Worm (Caenorhabditis elegans): Measurements from ENCODE around the gene mdh-1.

mdh-1 gene

ce11 chrV:6506238-6506956 lies 9.9 kb downstream of the mdh-1 start:
- TF ChIP-seq unc-62 (GFP tag; optimal IDR thresholded peaks at IDR 0.05) = no peak

- no peak for TF ChIP-seq unc-62 (GFP tag; optimal IDR thresholded peaks at IDR 0.05)
These were observed 11.0 kb downstream of the mdh-1 start, which contains the start of gene W01A11.7 for ce11 chrV:6505339-6505811. Gene W01A11.7 (minus strand): TSS chrV:6505389.

ce11 chrV:6504131-6504827 lies 12.0 kb downstream of the mdh-1 start, which contains the start of gene moc-2:
Gene moc-2 (minus strand): TSS chrV:6504181.
- no peak for TF ChIP-seq unc-62 (GFP tag; optimal IDR thresholded peaks at IDR 0.05)

- no peak for TF ChIP-seq unc-62 (GFP tag; optimal IDR thresholded peaks at IDR 0.05)
These were observed 13.2 kb downstream of the mdh-1 start for ce11 chrV:6503158-6503557.

ce11 chrV:6498903-6499302 lies 17.4 kb downstream of the mdh-1 start, which contains the start of gene W01A11.1:
Gene W01A11.1 (plus strand): TSS chrV:6499224.
- TF ChIP-seq unc-62 (GFP tag; optimal IDR thresholded peaks at IDR 0.05) = no peak

- no peak for TF ChIP-seq unc-62 (GFP tag; optimal IDR thresholded peaks at IDR 0.05)
These were observed 17.9 kb downstream of the mdh-1 start for ce11 chrV:6498441-6498840.

- no peak for TF ChIP-seq unc-62 (GFP tag; optimal IDR thresholded peaks at IDR 0.05)
These were observed 19.6 kb downstream of the mdh-1 start, which contains the start of gene dgtr-1 for ce11 chrV:6496611-6497158. Gene dgtr-1 (plus strand): TSS chrV:6497108.

ce11 chrV:6495353-6495752 lies 21.0 kb downstream of the mdh-1 start:
- TF ChIP-seq unc-62 (GFP tag; optimal IDR thresholded peaks at IDR 0.05) = no peak

ce11 chrV:6493821-6494220 lies 22.5 kb downstream of the mdh-1 start, which contains the start of gene cpt-6:
Gene cpt-6 (minus strand): TSS chrV:6493921.
- no peak for TF ChIP-seq unc-62 (GFP tag; optimal IDR thresholded peaks at IDR 0.05)

ce11 chrV:6492497-6492896 lies 23.8 kb downstream of the mdh-1 start:
- no peak for TF ChIP-seq unc-62 (GFP tag; optimal IDR thresholded peaks at IDR 0.05)

ce11 chrV:6488849-6489248 lies 27.5 kb downstream of the mdh-1 start, which contains the start of gene lec-10:
Gene lec-10 (minus strand): TSS chrV:6489120.
- TF ChIP-seq unc-62 (GFP tag; optimal IDR thresholded peaks at IDR 0.05) = no peak

ce11 chrV:6487878-6488277 lies 28.4 kb downstream of the mdh-1 start:
- TF ChIP-seq unc-62 (GFP tag; optimal IDR thresholded peaks at IDR 0.05) = no peak

ce11 chrV:6485109-6485508 lies 31.2 kb downstream of the mdh-1 start:
- no peak for TF ChIP-seq unc-62 (GFP tag; optimal IDR thresholded peaks at IDR 0.05)

- no peak for TF ChIP-seq unc-62 (GFP tag; optimal IDR thresholded peaks at IDR 0.05)
These were observed 40.3 kb downstream of the mdh-1 start for ce11 chrV:6476026-6476425.

ce11 chrV:6471208-6471607 lies 45.1 kb downstream of the mdh-1 start:
- TF ChIP-seq unc-62 (GFP tag; optimal IDR thresholded peaks at IDR 0.05) = no peak

ce11 chrV:6467676-6468075 lies 48.6 kb downstream of the mdh-1 start:
- no peak for TF ChIP-seq unc-62 (GFP tag; optimal IDR thresholded peaks at IDR 0.05)
